Worm (Caenorhabditis elegans) whole organism, late embryonic: ENCODE measurements around the gene ugt-45.

Experiments
- F13H6.1 ChIP-seq: sonication (generic microtip); optimal IDR thresholded peaks from 2 replicates; lab custom pipeline; 2016; ENCODE audit warnings: missing genetic modification characterization, missing compliant biosample characterization
- ceh-22 ChIP-seq: sonication (generic microtip); optimal IDR thresholded peaks from 2 replicates; lab custom pipeline; 2017; ENCODE audit warnings: missing biosample characterization, missing genetic modification characterization
- che-1 ChIP-seq: sonication (generic microtip); optimal IDR thresholded peaks from 2 replicates; lab custom pipeline; 2016; ENCODE audit warnings: mild to moderate bottlenecking, missing genetic modification characterization, missing compliant biosample characterization
- ets-4 ChIP-seq: sonication (generic microtip); optimal IDR thresholded peaks from 2 replicates; lab custom pipeline; 2016; ENCODE audit warnings: missing genetic modification characterization, missing compliant biosample characterization
- nfya-1 ChIP-seq: sonication (generic microtip); optimal IDR thresholded peaks from 2 replicates; lab custom pipeline; 2017; ENCODE audit warnings: missing genetic modification characterization, mild to moderate bottlenecking, missing compliant biosample characterization, antibody characterized with exemption, moderate library complexity
- nhr-11 ChIP-seq: fragments of 150-350 bp; optimal IDR thresholded peaks from 2 replicates; lab custom pipeline; 2014; ENCODE audit warnings: missing biosample characterization, missing genetic modification characterization
- nhr-232 ChIP-seq: sonication (generic microtip); optimal IDR thresholded peaks from 2 replicates; lab custom pipeline; 2016; ENCODE audit warnings: missing genetic modification characterization, missing compliant biosample characterization
- pha-4 ChIP-seq: fragments of 150-350 bp; optimal IDR thresholded peaks from 2 replicates; lab custom pipeline; 2018; ENCODE audit warnings: missing biosample characterization, missing genetic modification reagents, missing genetic modification characterization
- pqm-1 ChIP-seq: sonication (generic microtip); optimal IDR thresholded peaks from 2 replicates; lab custom pipeline; 2016; ENCODE audit warnings: missing genetic modification characterization, missing compliant biosample characterization

ce11 chrIV:3781539-3781938 is 30.6 kb upstream of the ugt-45 start:
- TF ChIP-seq che-1 (tag; lab: Kevin White, UChicago): no peak
- no peak for TF ChIP-seq ceh-22 (tag; lab: Kevin White, UChicago)
- TF ChIP-seq nfya-1 (tag; lab: Kevin White, UChicago): no peak
- TF ChIP-seq F13H6.1 (tag; lab: Kevin White, UChicago): no peak
- no peak for TF ChIP-seq ets-4 (tag; lab: Kevin White, UChicago)
- no peak for TF ChIP-seq pqm-1 (tag; lab: Kevin White, UChicago)
- no peak for TF ChIP-seq nhr-232 (tag; lab: Kevin White, UChicago)
- TF ChIP-seq nhr-11 (tag; lab: Kevin White, UChicago): no peak
- TF ChIP-seq pha-4 (tag; lab: Kevin White, UChicago): no peak
